Worm (Caenorhabditis elegans) whole organism, L3 larva: ENCODE data around the gene Y51H7BR.4.
A peak's percentile ranks its signal among the peaks of the same experiment; 100 is the strongest.

ENCODE experiments used
- ceh-82 ChIP-seq: fragments of 150-350 bp; optimal IDR thresholded peaks from 2 replicates; lab custom pipeline; 2014; ENCODE audit warnings: missing biosample characterization, missing genetic modification characterization
- daf-12 ChIP-seq: fragments of 150-350 bp; optimal IDR thresholded peaks from 2 replicates; lab custom pipeline; 2014; ENCODE audit warnings: missing biosample characterization, missing genetic modification reagents, missing genetic modification characterization
- egl-5 ChIP-seq: fragments of 150-350 bp; optimal IDR thresholded peaks from 2 replicates; lab custom pipeline; 2017; ENCODE audit warnings: missing biosample characterization, missing genetic modification reagents, missing genetic modification characterization, inconsistent platforms
- elt-2 ChIP-seq: sonication (generic microtip); optimal IDR thresholded peaks from 2 replicates; lab custom pipeline; 2016; ENCODE audit warnings: missing genetic modification reagents, mild to moderate bottlenecking, missing genetic modification characterization, missing compliant biosample characterization
- elt-3 ChIP-seq, 3 experiments: fragments of 150-350 bp in 1 of 3; sonication (generic microtip) in 2 of 3; optimal IDR thresholded peaks; 2 replicates in 2 of 3; 4 replicates in 1 of 3; lab custom pipeline; 2014 to 2017; ENCODE audit warnings: missing biosample characterization in 3 of 3, missing genetic modification characterization in 3 of 3
- eor-1 ChIP-seq, 2 experiments: fragments of 150-350 bp; optimal IDR thresholded peaks; 2 replicates each; lab custom pipeline; 2014 to 2018; ENCODE audit warnings: missing biosample characterization in 2 of 2, missing genetic modification characterization in 2 of 2
- fkh-2 ChIP-seq: fragments of 150-350 bp; optimal IDR thresholded peaks from 2 replicates; lab custom pipeline; 2014; ENCODE audit warnings: missing biosample characterization, missing genetic modification reagents, missing genetic modification characterization
- hmg-11 ChIP-seq: sonication (generic microtip); optimal IDR thresholded peaks from 2 replicates; lab custom pipeline; 2016; ENCODE audit warnings: missing genetic modification characterization, missing compliant biosample characterization
- jun-1 ChIP-seq: fragments of 150-350 bp; optimal IDR thresholded peaks from 2 replicates; lab custom pipeline; 2014; ENCODE audit warnings: missing biosample characterization, missing genetic modification reagents, missing genetic modification characterization
- lin-39 ChIP-seq: fragments of 150-350 bp; optimal IDR thresholded peaks from 2 replicates; lab custom pipeline; 2018; ENCODE audit warnings: missing biosample characterization, missing genetic modification reagents, missing genetic modification characterization
- mdl-1 ChIP-seq: fragments of 150-350 bp; optimal IDR thresholded peaks from 2 replicates; lab custom pipeline; 2014; ENCODE audit warnings: missing biosample characterization, missing genetic modification characterization
- nfya-1 ChIP-seq: sonication (generic microtip); optimal IDR thresholded peaks from 2 replicates; lab custom pipeline; 2017; ENCODE audit warnings: missing genetic modification characterization, mild to moderate bottlenecking, missing compliant biosample characterization, antibody characterized with exemption, moderate library complexity; ENCODE audit not compliant: insufficient read depth
- nhr-11 ChIP-seq: fragments of 150-350 bp; optimal IDR thresholded peaks from 2 replicates; lab custom pipeline; 2014; ENCODE audit warnings: missing biosample characterization, missing genetic modification characterization
- nhr-12 ChIP-seq: fragments of 150-350 bp; optimal IDR thresholded peaks from 2 replicates; lab custom pipeline; 2014; ENCODE audit warnings: missing biosample characterization, missing genetic modification characterization
- nhr-23 ChIP-seq: fragments of 150-350 bp; optimal IDR thresholded peaks from 2 replicates; lab custom pipeline; 2014; ENCODE audit warnings: missing biosample characterization, missing genetic modification reagents, missing genetic modification characterization
- nhr-25 ChIP-seq: sonication (generic microtip); optimal IDR thresholded peaks from 2 replicates; lab custom pipeline; 2017; ENCODE audit warnings: missing biosample characterization, missing genetic modification characterization
- nhr-43 ChIP-seq: sonication (generic microtip); optimal IDR thresholded peaks from 2 replicates; lab custom pipeline; 2016; ENCODE audit warnings: mild to moderate bottlenecking, missing genetic modification characterization, missing compliant biosample characterization; ENCODE audit not compliant: poor library complexity, severe bottlenecking
- nhr-67 ChIP-seq: fragments of 150-350 bp; optimal IDR thresholded peaks from 2 replicates; lab custom pipeline; 2014; ENCODE audit warnings: missing biosample characterization, missing genetic modification characterization
- pha-4 ChIP-seq: fragments of 150-350 bp; optimal IDR thresholded peaks from 2 replicates; lab custom pipeline; 2014; ENCODE audit warnings: missing biosample characterization, missing genetic modification reagents, missing genetic modification characterization
- pqm-1 ChIP-seq: fragments of 150-350 bp; optimal IDR thresholded peaks from 2 replicates; lab custom pipeline; 2017; ENCODE audit warnings: missing biosample characterization, missing genetic modification characterization, inconsistent platforms
- sea-2 ChIP-seq: fragments of 150-350 bp; sonication (generic microtip); optimal IDR thresholded peaks from 4 replicates; lab custom pipeline; 2014; ENCODE audit warnings: missing biosample characterization, missing genetic modification reagents, missing genetic modification characterization
- skn-1 ChIP-seq: fragments of 150-350 bp; optimal IDR thresholded peaks from 2 replicates; lab custom pipeline; 2014; ENCODE audit warnings: missing biosample characterization, missing genetic modification characterization
- unc-39 ChIP-seq: sonication (generic microtip); optimal IDR thresholded peaks from 4 replicates; lab custom pipeline; 2017; ENCODE audit warnings: missing biosample characterization, missing genetic modification characterization
- ztf-11 ChIP-seq: fragments of 150-350 bp; optimal IDR thresholded peaks from 2 replicates; lab custom pipeline; 2014; ENCODE audit warnings: missing biosample characterization, missing genetic modification characterization
- ztf-4 ChIP-seq: fragments of 150-350 bp; optimal IDR thresholded peaks from 2 replicates; lab custom pipeline; 2014; ENCODE audit warnings: missing biosample characterization, missing genetic modification characterization

Gene Y51H7BR.4

DNA sequence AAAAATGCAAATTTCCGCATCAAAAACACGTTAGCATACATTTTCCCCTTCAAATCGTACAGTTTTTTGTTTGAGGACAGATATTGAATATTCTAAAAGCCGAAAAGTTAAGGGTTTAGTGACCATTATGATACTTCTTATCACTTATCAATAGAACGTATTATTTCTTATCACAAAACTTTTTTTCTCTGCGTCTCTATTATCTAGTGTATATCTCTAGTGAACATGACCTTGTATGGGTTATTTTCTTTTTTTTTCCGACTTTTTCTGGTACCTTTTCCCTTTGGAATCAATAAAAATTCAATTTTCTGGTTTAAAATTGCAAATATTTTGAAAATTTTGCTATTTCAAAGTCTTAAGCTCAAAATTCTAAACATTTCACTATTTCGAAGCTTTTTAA is 25.5 kb upstream of the Y51H7BR.4 start:
- TF ChIP-seq fkh-2 (tag; lab: Kevin White, UChicago), result no peak
- TF ChIP-seq pqm-1 (tag; lab: Kevin White, UChicago), result peak; percentile 20
- no peak for TF ChIP-seq egl-5
- TF ChIP-seq elt-2 (tag; lab: Kevin White, UChicago), result peak; percentile 68
- peak in 1 of 3 experiments; percentile 83 for TF ChIP-seq elt-3 (tag; optimal IDR thresholded peaks at IDR 0.05; lab: Kevin White, UChicago)
- TF ChIP-seq pha-4 (tag; lab: Kevin White, UChicago), result peak; percentile 40

DNA sequence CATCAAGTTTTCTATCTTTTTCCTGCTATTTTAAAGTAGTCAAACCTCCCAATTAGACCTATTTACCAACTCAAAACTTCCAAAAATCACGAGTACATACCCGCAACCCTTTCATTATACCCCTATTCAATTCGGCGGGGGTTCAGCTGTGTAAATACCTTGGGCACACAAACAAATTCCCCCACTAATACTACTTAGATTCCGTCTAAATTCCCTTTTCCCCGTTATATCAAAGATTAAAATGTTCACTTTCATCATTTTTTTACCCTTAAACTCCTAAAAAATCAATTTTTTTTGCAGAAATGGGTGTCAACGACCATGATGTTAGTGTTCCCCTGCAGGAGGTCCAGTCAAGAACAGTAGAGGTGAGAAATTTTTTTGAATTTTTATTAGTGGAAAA is 24.9 kb upstream of the Y51H7BR.4 start, which contains the start of gene fdgt-1:
Gene fdgt-1 (plus strand): TSS at position 301 of the 400 bp plus-strand sequence.
- TF ChIP-seq pha-4 (tag; lab: Kevin White, UChicago) (peak; percentile 70), elt-2 (tag; lab: Kevin White, UChicago) (no peak)

DNA sequence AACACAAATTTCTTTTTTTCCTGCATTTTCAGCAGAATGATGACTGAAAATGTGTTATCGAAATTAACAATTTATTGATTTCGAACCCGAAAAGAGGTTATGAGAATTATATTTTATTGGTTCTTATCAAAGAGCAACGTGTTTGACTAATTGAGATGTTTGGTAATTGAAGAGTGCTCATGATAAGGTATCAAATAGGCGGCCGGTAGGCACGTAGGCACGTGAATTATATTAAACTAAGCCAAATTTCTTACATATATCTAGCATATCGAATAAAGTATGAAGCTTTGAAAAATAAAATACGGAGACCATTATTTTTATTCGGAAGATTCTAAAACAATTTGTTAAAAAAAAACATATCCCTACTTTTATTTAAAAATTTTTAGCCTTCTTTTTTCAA is 11.8 kb upstream of the Y51H7BR.4 start, which contains the start of gene math-45:
Gene math-45 (minus strand): TSS at position 101 of the 400 bp plus-strand sequence.
- TF ChIP-seq nhr-67 (no peak), daf-12 (no peak), elt-2 (tag; lab: Kevin White, UChicago) (peak; percentile 43)

DNA sequence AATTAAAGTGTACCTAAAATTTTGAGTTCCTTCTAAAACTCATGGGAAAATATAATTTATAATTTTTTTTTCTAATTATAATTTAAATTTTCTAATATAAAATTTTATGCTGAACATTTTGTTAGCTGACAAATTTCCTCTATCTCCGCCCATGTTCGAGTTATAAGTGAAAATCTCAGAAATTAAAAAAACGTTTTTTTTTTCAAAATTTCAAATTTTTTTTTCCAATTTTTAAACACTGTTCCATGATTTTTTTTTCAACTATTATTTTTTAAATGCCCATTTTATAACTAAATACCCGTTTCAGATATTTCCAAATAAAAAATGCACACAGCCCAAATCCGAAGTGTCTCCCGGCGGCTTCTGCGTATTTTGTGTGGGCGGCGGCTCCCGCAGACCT is 10.2 kb upstream of the Y51H7BR.4 start, which contains the start of gene Y51H7BR.8:
Gene Y51H7BR.8 (plus strand): TSS at position 301 of the 400 bp plus-strand sequence.
- TF ChIP-seq elt-3 (tag; optimal IDR thresholded peaks at IDR 0.05; lab: Kevin White, UChicago) (no peak), nhr-25 (tag; lab: Kevin White, UChicago) (no peak), ztf-4 (no peak), lin-39 (tag; lab: Kevin White, UChicago) (no peak)

DNA sequence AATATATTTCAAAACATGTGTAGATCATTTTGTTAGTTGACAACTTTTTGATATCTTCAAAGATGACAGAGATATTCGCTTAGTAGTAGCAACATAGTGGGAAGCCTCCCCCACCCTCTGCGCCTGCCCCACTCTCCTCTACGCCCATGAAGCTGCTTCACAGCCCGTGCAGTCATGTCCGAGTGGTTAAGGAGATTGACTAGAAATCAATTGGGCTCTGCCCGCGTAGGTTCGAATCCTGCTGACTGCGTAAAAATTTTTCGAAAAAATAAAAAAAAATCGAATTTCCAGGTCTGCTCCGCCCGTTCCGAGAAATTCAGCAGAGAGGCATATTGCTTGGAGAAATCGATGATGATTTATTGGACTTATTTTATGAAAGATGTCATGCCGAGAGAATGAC is 9.3 kb upstream of the Y51H7BR.4 start:
- TF ChIP-seq nfya-1 (tag; lab: Kevin White, UChicago) (peak; percentile 40), nhr-43 (tag; lab: Kevin White, UChicago) (no peak), hmg-11 (peak; percentile 89), pha-4 (tag; lab: Kevin White, UChicago) (peak; percentile 6), elt-2 (tag; lab: Kevin White, UChicago) (peak; percentile 34), lin-39 (tag; lab: Kevin White, UChicago) (peak; percentile 11)

DNA sequence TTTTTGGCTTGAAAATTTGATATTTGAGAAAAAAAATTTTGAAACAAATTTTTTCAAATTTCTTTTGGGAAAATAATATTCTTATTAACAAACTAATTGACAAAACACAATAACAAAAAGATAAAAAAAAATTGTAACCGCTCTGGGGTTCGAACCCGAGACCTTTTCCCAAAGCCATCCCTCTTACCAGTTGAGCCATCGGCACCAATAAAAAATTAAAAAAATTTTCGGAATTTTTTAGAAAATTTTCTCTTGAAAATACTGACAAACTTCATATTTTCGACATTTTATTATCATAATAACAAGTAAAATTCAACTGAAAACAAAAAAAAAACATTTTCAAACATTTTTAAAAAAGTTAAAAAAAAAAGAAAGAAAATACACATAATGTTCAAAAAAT is 7.2 kb upstream of the Y51H7BR.4 start:
- TF ChIP-seq lin-39 (tag; lab: Kevin White, UChicago) (no peak), nhr-43 (tag; lab: Kevin White, UChicago) (no peak), daf-12 (no peak), sea-2 (GFP tag; lab: Kevin White, UChicago) (no peak), nhr-11 (no peak), eor-1 (tag; optimal IDR thresholded peaks at IDR 0.05; lab: Kevin White, UChicago) (no peak), jun-1 (tag; lab: Kevin White, UChicago) (no peak), nfya-1 (tag; lab: Kevin White, UChicago) (no peak), nhr-12 (tag; lab: Kevin White, UChicago) (no peak), nhr-23 (tag; lab: Kevin White, UChicago) (no peak)

DNA sequence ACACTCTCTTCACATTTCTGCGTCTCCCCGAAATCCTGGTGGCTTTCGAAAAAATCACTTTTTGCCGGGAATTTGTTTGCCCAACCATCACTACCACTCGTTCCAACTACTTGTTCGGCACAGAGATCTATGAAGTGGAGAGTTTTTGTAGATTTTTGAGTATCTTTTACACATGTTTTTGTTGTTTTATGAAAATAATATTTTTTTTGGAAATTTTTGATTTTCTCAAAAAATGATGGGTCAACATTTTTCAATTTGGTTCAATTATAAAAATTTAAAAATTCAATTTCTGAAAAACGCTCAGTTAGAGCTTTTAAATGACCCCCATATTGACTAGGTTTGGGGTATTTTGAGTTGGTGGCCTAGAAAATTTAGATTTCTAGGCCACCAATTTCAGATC is 3.7 kb upstream of the Y51H7BR.4 start, which contains the start of gene Y51H7BR.7:
Gene Y51H7BR.7 (minus strand): TSS at position 101 of the 400 bp plus-strand sequence.
- no peak for TF ChIP-seq mdl-1 (tag; lab: Kevin White, UChicago)
- TF ChIP-seq pha-4 (tag; lab: Kevin White, UChicago), result peak; percentile 26

DNA sequence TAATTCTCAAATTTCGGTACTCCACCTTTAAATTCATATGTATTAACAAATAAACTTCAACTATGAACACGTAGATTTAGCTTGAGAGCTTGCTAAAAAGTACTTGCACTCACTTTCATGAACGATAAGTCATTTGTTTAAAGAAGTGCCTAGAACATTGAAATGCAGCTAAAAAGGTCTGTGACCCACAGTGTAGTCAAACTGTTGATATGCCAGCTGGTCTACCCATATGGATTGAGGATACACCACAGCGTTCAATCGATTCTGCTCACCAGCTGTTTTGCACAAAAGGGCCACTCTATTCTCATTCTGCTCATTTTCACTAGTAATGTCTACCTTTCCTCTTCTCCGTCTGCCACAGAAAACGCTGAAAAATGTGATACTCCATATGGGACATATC is 6.8 kb downstream of the Y51H7BR.4 start, which contains the start of gene fbxb-43:
Gene fbxb-43 (plus strand): TSS at position 301 of the 400 bp plus-strand sequence.
- no peak for TF ChIP-seq jun-1 (tag; lab: Kevin White, UChicago)
- no peak for TF ChIP-seq egl-5
- no peak for TF ChIP-seq sea-2 (GFP tag; lab: Kevin White, UChicago)
- no peak for TF ChIP-seq nhr-43 (tag; lab: Kevin White, UChicago)
- no peak for TF ChIP-seq hmg-11
- no peak for TF ChIP-seq elt-3 (tag; optimal IDR thresholded peaks at IDR 0.05; lab: Kevin White, UChicago)
- TF ChIP-seq pha-4 (tag; lab: Kevin White, UChicago), result no peak
- no peak for TF ChIP-seq ztf-11 (tag; lab: Kevin White, UChicago)
- no peak for TF ChIP-seq unc-39
- TF ChIP-seq skn-1, result no peak
- no peak for TF ChIP-seq nfya-1 (tag; lab: Kevin White, UChicago)
- no peak for TF ChIP-seq ceh-82
